Worm (Caenorhabditis elegans): ENCODE measurements around the gene grl-21.

DNA sequence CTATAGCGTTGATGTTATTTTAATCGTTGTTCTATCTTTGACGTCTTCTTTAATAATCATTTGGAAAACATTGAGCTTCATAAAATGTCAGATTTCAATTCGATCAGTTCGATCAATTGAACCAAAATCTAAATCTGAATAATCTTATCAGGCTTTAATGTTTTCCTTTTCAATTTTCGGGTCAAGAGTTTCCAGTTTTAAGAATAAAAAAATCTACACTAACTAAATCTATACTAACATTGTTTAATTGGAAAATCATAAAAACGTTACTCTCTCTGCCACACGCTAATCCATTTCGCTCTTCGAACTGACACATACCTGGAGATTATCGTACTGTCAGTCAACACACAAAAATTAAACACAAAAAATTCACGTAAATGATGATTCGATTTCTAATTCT lies 26.9 kb downstream of the grl-21 start, which contains the start of gene T25B9.11:
- TF ChIP-seq snpc-4 (tag; optimal IDR thresholded peaks at IDR 0.05): no peak
- no peak for TF ChIP-seq nhr-237 (tag; optimal IDR thresholded peaks at IDR 0.05)
- TF ChIP-seq R02D3.7 (tag; optimal IDR thresholded peaks at IDR 0.05): no peak
- no peak for TF ChIP-seq lin-39 (tag; optimal IDR thresholded peaks at IDR 0.05)
- no peak for TF ChIP-seq pha-4 (tag; optimal IDR thresholded peaks at IDR 0.05)
- TF ChIP-seq nhr-76 (tag; optimal IDR thresholded peaks at IDR 0.05): no peak

Measured in whole organism, L3 larva.